Fruit fly (Drosophila melanogaster): ENCODE data around the gene Acbp4.

Gene Acbp4

DNA sequence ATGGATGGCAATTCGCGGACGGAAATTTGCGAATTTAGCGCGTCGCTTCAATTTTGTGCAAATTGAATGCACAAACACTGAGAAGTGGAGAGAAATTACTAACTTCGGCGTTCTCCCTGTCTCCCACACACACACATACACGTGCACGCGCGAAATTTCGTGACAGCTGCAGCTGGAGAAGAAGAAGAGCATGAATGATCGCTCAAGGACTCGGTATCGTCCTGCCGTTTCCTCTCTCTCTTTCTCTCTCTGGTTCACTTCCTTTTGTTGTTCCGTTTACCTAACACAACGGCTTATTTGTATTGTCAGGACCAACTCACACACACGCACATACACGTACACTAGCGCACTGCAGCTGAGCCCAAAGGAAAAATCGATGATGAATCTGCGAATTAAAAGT is 28.2 kb upstream of the Acbp4 start:
- TF ChIP-seq Hr51 (GFP tag; optimal IDR thresholded peaks at IDR 0.05) (no peak), CG34422 (GFP tag; IDR thresholded peaks at IDR 0.05) (no peak), NC2β (GFP tag; optimal IDR thresholded peaks at IDR 0.05) (no peak), CG6175 (GFP tag; IDR thresholded peaks at IDR 0.05) (no peak), CG11695 (GFP tag; IDR thresholded peaks at IDR 0.05) (no peak), zfh2 (GFP tag; optimal IDR thresholded peaks at IDR 0.05) (no peak), odd (GFP tag; optimal IDR thresholded peaks at IDR 0.05) (no peak), Lim3 (GFP tag; IDR thresholded peaks at IDR 0.05) (no peak), HmgD (GFP tag; optimal IDR thresholded peaks at IDR 0.05) (no peak), CG16813 (GFP tag; IDR thresholded peaks at IDR 0.05; ENCODE audit: partially characterized antibody) (no peak), zen (tag; optimal IDR thresholded peaks at IDR 0.05) (no peak), crol (GFP tag; IDR thresholded peaks at IDR 0.05) (no peak), CG16779 (GFP tag; IDR thresholded peaks at IDR 0.05) (no peak), prd (optimal IDR thresholded peaks at IDR 0.05) (no peak), prd (GFP tag; IDR thresholded peaks at IDR 0.05) (peak; percentile 16; the same call in 1 of the 3 replicates), ken (GFP tag; IDR thresholded peaks at IDR 0.05) (no peak), CG1603 (tag; optimal IDR thresholded peaks at IDR 0.05) (no peak), Ptx1 (GFP tag; IDR thresholded peaks at IDR 0.05) (no peak), tll (GFP tag; optimal IDR thresholded peaks at IDR 0.05) (no peak), bbx (GFP tag; IDR thresholded peaks at IDR 0.05; ENCODE audit: partially characterized antibody) (no peak), sd (tag; optimal IDR thresholded peaks at IDR 0.05) (no peak), E2f1 (GFP tag; IDR thresholded peaks at IDR 0.05) (no peak), pros (GFP tag; optimal IDR thresholded peaks at IDR 0.05) (peak; percentile 57), row (GFP tag; IDR thresholded peaks at IDR 0.05) (no peak), gsb-n (tag; optimal IDR thresholded peaks at IDR 0.05) (no peak), Lhr (GFP tag; optimal IDR thresholded peaks at IDR 0.05) (no peak), Doc2 (GFP tag; IDR thresholded peaks at IDR 0.05) (no peak), onecut (GFP tag; IDR thresholded peaks at IDR 0.05) (peak; percentile 87), sqz (GFP tag; optimal IDR thresholded peaks at IDR 0.05) (no peak), Gug (GFP tag; IDR thresholded peaks at IDR 0.05) (no peak), Hand (GFP tag; optimal IDR thresholded peaks at IDR 0.05) (no peak), Camta (GFP tag; optimal IDR thresholded peaks at IDR 0.05) (no peak), rib (GFP tag; IDR thresholded peaks at IDR 0.05) (no peak), ci (GFP tag; IDR thresholded peaks at IDR 0.05) (no peak), unpg (GFP tag; optimal IDR thresholded peaks at IDR 0.05) (no peak), HmgZ (tag; optimal IDR thresholded peaks at IDR 0.05) (no peak), CG11247 (GFP tag; IDR thresholded peaks at IDR 0.05) (no peak), gce (GFP tag; IDR thresholded peaks at IDR 0.05) (no peak), CG7839 (tag; optimal IDR thresholded peaks at IDR 0.05) (no peak), croc (GFP tag; conservative IDR thresholded peaks at IDR 0.05) (no peak), Eip74EF (GFP tag; optimal IDR thresholded peaks at IDR 0.05) (no peak), sisA (GFP tag; IDR thresholded peaks at IDR 0.05) (no peak), CG17912 (GFP tag; optimal IDR thresholded peaks at IDR 0.05) (no peak), CG7963 (GFP tag; IDR thresholded peaks at IDR 0.05; ENCODE audit: partially characterized antibody) (no peak), da (GFP tag; optimal IDR thresholded peaks at IDR 0.05) (peak; percentile 48), CG14667 (GFP tag; IDR thresholded peaks at IDR 0.05) (no peak), al (GFP tag; IDR thresholded peaks at IDR 0.05) (no peak), oc (tag; optimal IDR thresholded peaks at IDR 0.05) (no peak), Spps (tag; optimal IDR thresholded peaks at IDR 0.05) (no peak), CG11398 (GFP tag; optimal IDR thresholded peaks at IDR 0.05) (no peak), peb (GFP tag; IDR thresholded peaks at IDR 0.05) (no peak), CG10321 (GFP tag; IDR thresholded peaks at IDR 0.05) (no peak), CG4282 (GFP tag; optimal IDR thresholded peaks at IDR 0.05) (no peak)

Measured in whole organism, embryonic.